Worm (Caenorhabditis elegans) whole organism, L4/young adult: ENCODE measurements around the gene F52D2.6.

Source experiments
- W03F9.2 ChIP-seq: fragments of 150-350 bp; optimal IDR thresholded peaks from 2 replicates; lab custom pipeline; 2014; ENCODE audit warnings: missing biosample characterization, missing genetic modification characterization
- dao-5 ChIP-seq: sonication (generic microtip); optimal IDR thresholded peaks from 2 replicates; lab custom pipeline; 2016; ENCODE audit warnings: missing genotype, missing genetic modification characterization, moderate library complexity, missing compliant biosample characterization
- him-1 ChIP-seq: sonication (generic microtip); optimal IDR thresholded peaks from 2 replicates; lab custom pipeline; 2016; ENCODE audit warnings: missing genotype, missing genetic modification reagents, missing genetic modification characterization, missing compliant biosample characterization

Gene F52D2.6

DNA sequence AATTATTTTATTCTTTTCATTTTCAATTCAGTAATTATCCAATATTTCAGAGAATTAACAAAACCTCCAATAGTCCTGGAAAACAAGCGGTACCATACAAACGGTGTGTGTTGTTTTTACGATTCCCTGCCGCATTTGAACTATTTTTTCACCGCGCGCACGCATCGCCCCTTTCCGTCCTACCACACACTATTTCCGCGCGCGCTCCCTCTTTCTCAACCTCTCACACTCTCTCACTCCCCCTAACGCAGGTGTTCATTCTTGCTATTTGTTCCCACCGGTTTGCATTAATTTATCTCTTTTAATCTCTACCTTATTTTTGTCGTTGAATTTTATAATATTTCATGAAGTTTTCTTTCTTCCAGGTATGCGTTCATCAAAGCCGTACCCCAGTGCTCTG, 1.9 kb downstream of the F52D2.6 start, which contains the start of gene F52D2.12:
Gene F52D2.12, plus strand, starts transcription at position 307 of the 400 bp plus-strand sequence.
- TF ChIP-seq dao-5 (tag; lab: Kevin White, UChicago) (no peak), him-1 (tag; lab: Kevin White, UChicago) (no peak)

ce11 chrX:1981654-1982053, 5.9 kb downstream of the F52D2.6 start:
- TF ChIP-seq dao-5 (tag; lab: Kevin White, UChicago) (no peak), him-1 (tag; lab: Kevin White, UChicago) (no peak)

DNA sequence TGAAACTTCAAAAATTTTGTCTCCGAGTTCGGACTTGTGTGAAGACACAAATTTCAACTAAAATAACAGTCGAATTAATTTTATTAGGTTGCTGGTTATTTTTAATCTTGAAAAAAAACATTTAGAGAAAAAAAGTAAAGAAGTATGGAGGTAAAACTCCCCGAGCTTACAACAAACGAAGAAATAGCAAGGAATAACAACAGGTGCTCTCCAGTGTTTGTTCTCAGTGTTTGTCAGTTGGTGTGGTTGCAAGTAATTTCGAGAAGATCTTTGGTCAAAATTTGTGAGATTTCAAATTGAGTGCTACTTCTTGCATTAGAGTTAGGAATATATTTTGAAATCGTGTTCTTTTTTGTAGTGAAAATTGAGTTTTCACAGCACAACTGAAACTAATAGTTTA, 9.0 kb downstream of the F52D2.6 start:
- TF ChIP-seq dao-5 (tag; lab: Kevin White, UChicago) (no peak), W03F9.2 (tag; lab: Kevin White, UChicago) (no peak), him-1 (tag; lab: Kevin White, UChicago) (no peak)

DNA sequence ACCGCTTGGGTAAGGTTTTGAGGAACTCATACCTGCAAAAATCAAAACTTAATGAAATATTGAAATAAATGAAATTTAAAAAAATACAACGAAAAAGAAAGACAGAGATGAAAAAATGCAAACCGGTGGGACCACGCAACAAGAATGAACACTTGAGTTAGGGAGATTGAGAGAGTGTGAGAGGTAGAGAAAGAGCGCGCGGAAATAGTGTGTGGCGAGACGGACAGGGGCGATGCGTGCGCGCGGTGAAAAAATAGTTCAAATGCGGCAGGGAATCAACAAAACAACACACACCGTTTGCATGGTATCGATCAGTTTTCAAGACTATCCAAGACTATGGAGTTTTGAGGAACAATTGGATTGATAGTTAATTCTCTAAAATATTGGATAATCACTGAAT, 13.8 kb downstream of the F52D2.6 start, which contains the start of gene meg-3:
Gene meg-3, minus strand, starts transcription at position 32 of the 400 bp plus-strand sequence.
- TF ChIP-seq W03F9.2 (tag; lab: Kevin White, UChicago) (no peak), him-1 (tag; lab: Kevin White, UChicago) (no peak), dao-5 (tag; lab: Kevin White, UChicago) (no peak)

- TF ChIP-seq him-1 (tag; lab: Kevin White, UChicago), result no peak
- TF ChIP-seq W03F9.2 (tag; lab: Kevin White, UChicago), result no peak
- TF ChIP-seq dao-5 (tag; lab: Kevin White, UChicago), result no peak
These were observed 14.6 kb downstream of the F52D2.6 start, which contains the start of gene Y40A1A.2 for ce11 chrX:1990434-1990833. Gene Y40A1A.2, plus strand, starts transcription at chrX:1990734.

ce11 chrX:1997934-1998333, 22.1 kb downstream of the F52D2.6 start, which contains the start of gene Y40A1A.3:
Gene Y40A1A.3, minus strand, starts transcription at chrX:1998034.
- no peak for TF ChIP-seq him-1 (tag; lab: Kevin White, UChicago)
- no peak for TF ChIP-seq W03F9.2 (tag; lab: Kevin White, UChicago)
- TF ChIP-seq dao-5 (tag; lab: Kevin White, UChicago), result no peak

- TF ChIP-seq him-1 (tag; lab: Kevin White, UChicago), result no peak
- TF ChIP-seq dao-5 (tag; lab: Kevin White, UChicago), result no peak
- TF ChIP-seq W03F9.2 (tag; lab: Kevin White, UChicago), result no peak
These were observed 23.0 kb downstream of the F52D2.6 start for ce11 chrX:1998825-1999224.

ce11 chrX:2000517-2000916, 24.7 kb downstream of the F52D2.6 start:
- no peak for TF ChIP-seq W03F9.2 (tag; lab: Kevin White, UChicago)
- no peak for TF ChIP-seq him-1 (tag; lab: Kevin White, UChicago)
- no peak for TF ChIP-seq dao-5 (tag; lab: Kevin White, UChicago)

ce11 chrX:2012491-2013201, 36.9 kb downstream of the F52D2.6 start, which contains the start of gene Y102A11A.9:
Gene Y102A11A.9, plus strand, starts transcription at chrX:2013151.
- TF ChIP-seq dao-5 (tag; lab: Kevin White, UChicago), result no peak
- TF ChIP-seq W03F9.2 (tag; lab: Kevin White, UChicago), result no peak
- TF ChIP-seq him-1 (tag; lab: Kevin White, UChicago), result no peak

ce11 chrX:2013912-2014311, 38.1 kb downstream of the F52D2.6 start:
- TF ChIP-seq dao-5 (tag; lab: Kevin White, UChicago), result no peak
- TF ChIP-seq him-1 (tag; lab: Kevin White, UChicago), result no peak
- TF ChIP-seq W03F9.2 (tag; lab: Kevin White, UChicago), result no peak

DNA sequence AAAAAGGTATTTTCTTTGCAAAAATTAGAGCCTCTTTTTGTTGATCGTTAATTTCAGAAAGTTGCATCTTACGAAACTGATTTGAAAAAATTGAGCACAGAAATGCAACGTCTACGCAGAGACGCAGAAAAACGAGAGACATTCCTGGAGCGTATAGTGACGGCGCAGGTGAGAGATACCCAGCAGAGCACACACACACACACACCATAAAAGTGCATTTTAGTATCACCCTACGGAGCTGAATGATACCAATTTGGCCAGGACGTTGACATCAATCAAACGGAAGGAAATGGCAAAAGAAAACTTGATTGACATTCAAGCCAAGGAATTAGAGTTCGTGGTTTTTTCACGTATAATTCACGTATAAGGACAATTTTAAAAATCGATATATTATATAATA, 38.7 kb downstream of the F52D2.6 start:
- no peak for TF ChIP-seq W03F9.2 (tag; lab: Kevin White, UChicago)
- TF ChIP-seq him-1 (tag; lab: Kevin White, UChicago), result no peak
- no peak for TF ChIP-seq dao-5 (tag; lab: Kevin White, UChicago)

DNA sequence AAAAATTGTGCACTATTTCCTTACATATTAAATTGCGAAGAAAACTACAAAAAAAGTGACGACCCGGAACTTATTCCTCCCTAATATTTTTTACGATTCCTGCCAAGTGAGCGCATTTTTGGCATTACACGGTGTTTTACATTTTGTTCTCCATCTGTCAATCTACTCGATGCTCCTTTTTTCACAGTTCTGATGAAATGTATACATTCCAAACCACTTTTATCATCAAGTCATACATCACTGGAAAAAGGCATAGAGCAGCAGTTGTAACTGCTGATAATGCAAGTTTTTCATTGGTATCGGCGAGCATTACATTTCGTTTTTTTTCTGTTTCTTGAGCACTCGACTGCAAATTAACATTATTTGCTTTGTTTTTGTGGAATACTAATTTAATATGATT, 42.4 kb downstream of the F52D2.6 start:
- TF ChIP-seq W03F9.2 (tag; lab: Kevin White, UChicago) (no peak), dao-5 (tag; lab: Kevin White, UChicago) (no peak), him-1 (tag; lab: Kevin White, UChicago) (no peak)

ce11 chrX:2018848-2019247, 43.1 kb downstream of the F52D2.6 start, which contains the start of gene Y102A11A.3:
Gene Y102A11A.3, plus strand, starts transcription at chrX:2019148.
- TF ChIP-seq dao-5 (tag; lab: Kevin White, UChicago), result no peak
- TF ChIP-seq him-1 (tag; lab: Kevin White, UChicago), result no peak
- no peak for TF ChIP-seq W03F9.2 (tag; lab: Kevin White, UChicago)

DNA sequence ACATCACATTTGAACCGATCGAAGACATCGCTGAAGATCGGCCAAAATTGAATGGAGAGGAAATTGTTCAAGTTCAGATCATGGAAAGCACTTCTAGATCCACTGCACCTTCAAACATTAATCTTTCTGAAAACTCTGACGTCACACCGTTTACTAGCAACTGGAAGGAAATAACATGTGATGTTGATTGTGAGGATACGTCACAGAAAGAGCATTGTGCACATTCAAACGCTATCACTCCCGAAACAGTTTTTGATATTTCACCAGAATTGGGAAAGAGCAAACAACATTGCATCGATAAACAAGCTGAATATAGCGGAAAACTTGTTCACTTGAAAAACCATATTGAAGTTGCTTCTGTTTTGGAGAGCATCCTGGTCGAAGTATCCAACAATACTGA, 45.8 kb downstream of the F52D2.6 start:
- TF ChIP-seq W03F9.2 (tag; lab: Kevin White, UChicago), result no peak
- TF ChIP-seq dao-5 (tag; lab: Kevin White, UChicago), result no peak
- TF ChIP-seq him-1 (tag; lab: Kevin White, UChicago), result no peak
